Worm (Caenorhabditis elegans) whole organism, L3 larva: Measurements from ENCODE around the gene glc-3.

Source experiments
- elt-3 ChIP-seq, 3 experiments: fragments of 150-350 bp in 1 of 3; sonication (generic microtip) in 2 of 3; optimal IDR thresholded peaks; 2 replicates in 2 of 3; 4 replicates in 1 of 3; lab custom pipeline; 2014 to 2017; ENCODE audit warnings: missing biosample characterization in 3 of 3, missing genetic modification characterization in 3 of 3
- nhr-11 ChIP-seq: fragments of 150-350 bp; optimal IDR thresholded peaks from 2 replicates; lab custom pipeline; 2014; ENCODE audit warnings: missing biosample characterization, missing genetic modification characterization
- nhr-12 ChIP-seq: fragments of 150-350 bp; optimal IDR thresholded peaks from 2 replicates; lab custom pipeline; 2014; ENCODE audit warnings: missing biosample characterization, missing genetic modification characterization
- nhr-28 ChIP-seq: fragments of 150-350 bp; optimal IDR thresholded peaks from 2 replicates; lab custom pipeline; 2014; ENCODE audit warnings: missing biosample characterization, missing genetic modification characterization

ce11 chrV:5432499-5432898 is 21.0 kb downstream of the glc-3 start, which contains the start of gene F08F3.8:
- TF ChIP-seq nhr-28 (tag; lab: Kevin White, UChicago), result no peak
- TF ChIP-seq nhr-11 (tag; lab: Kevin White, UChicago), result no peak
- no peak for TF ChIP-seq nhr-12 (tag; lab: Kevin White, UChicago)
- TF ChIP-seq elt-3 (tag; optimal IDR thresholded peaks at IDR 0.05; lab: Kevin White, UChicago), result no peak
